Worm (Caenorhabditis elegans): ENCODE data around the gene phlp-2.

The phlp-2 gene

ce11 chrIII:4176109-4176596 lies 33.1 kb upstream of the phlp-2 start, which contains the start of the genes hrde-1 and C16C10.13 (continued):
- peak; percentile 70 for TF ChIP-seq athp-1 (tag; optimal IDR thresholded peaks at IDR 0.05)
- no peak for TF ChIP-seq F57C9.4 (tag; optimal IDR thresholded peaks at IDR 0.05)
- no peak for TF ChIP-seq B0261.1 (tag; optimal IDR thresholded peaks at IDR 0.05)
- no peak for TF ChIP-seq unc-62 (GFP tag; optimal IDR thresholded peaks at IDR 0.05)
- no peak for TF ChIP-seq ceh-58 (GFP tag; IDR thresholded peaks at IDR 0.05)
- peak; percentile 14 for TF ChIP-seq F23B12.7 (tag; optimal IDR thresholded peaks at IDR 0.05; ENCODE audit: insufficient read depth)
- TF ChIP-seq bed-2 (GFP tag; IDR thresholded peaks at IDR 0.05) = no peak
- TF ChIP-seq F10E7.11 (tag; optimal IDR thresholded peaks at IDR 0.05) = no peak
- TF ChIP-seq hrde-1 (tag; optimal IDR thresholded peaks at IDR 0.05; ENCODE audit: borderline replicate concordance) = peak; percentile 98
- no peak for TF ChIP-seq die-1 (tag; optimal IDR thresholded peaks at IDR 0.05)
- no peak for TF ChIP-seq ccch-3 (GFP tag; optimal IDR thresholded peaks at IDR 0.05)
- peak; percentile 91 for TF ChIP-seq snpc-3.4 (tag; optimal IDR thresholded peaks at IDR 0.05)
- TF ChIP-seq lin-26 (GFP tag; IDR thresholded peaks at IDR 0.05) = no peak
- peak; percentile 82 for TF ChIP-seq snpc-1.3 (tag; optimal IDR thresholded peaks at IDR 0.05; ENCODE audit: insufficient read depth)
- no peak for TF ChIP-seq ztf-3 (GFP tag; optimal IDR thresholded peaks at IDR 0.05)
- no peak for TF ChIP-seq rec-8 (tag; optimal IDR thresholded peaks at IDR 0.05)
- TF ChIP-seq mel-28 (tag; optimal IDR thresholded peaks at IDR 0.05; ENCODE audit: borderline replicate concordance) = no peak
- TF ChIP-seq C06A6.2 (GFP tag; conservative IDR thresholded peaks at IDR 0.05) = no peak
- TF ChIP-seq bed-1 (GFP tag; IDR thresholded peaks at IDR 0.05) = no peak
- TF ChIP-seq ceh-40 (GFP tag; IDR thresholded peaks at IDR 0.05) = no peak
- peak; percentile 78 for TF ChIP-seq F33H1.4 (GFP tag; IDR thresholded peaks at IDR 0.05)
- TF ChIP-seq xnd-1 (tag; optimal IDR thresholded peaks at IDR 0.05) = peak; percentile 92
- TF ChIP-seq hlh-12 (tag; optimal IDR thresholded peaks at IDR 0.05) = no peak
- peak; percentile 44; the same call in 1 of the 2 replicates for TF ChIP-seq Y53G8AR.9 (GFP tag; conservative IDR thresholded peaks at IDR 0.05)
- TF ChIP-seq egrh-3 (GFP tag; IDR thresholded peaks at IDR 0.05) = no peak
- no peak for TF ChIP-seq cebp-1 (GFP tag; IDR thresholded peaks at IDR 0.05)
- TF ChIP-seq cebp-1 (tag; optimal IDR thresholded peaks at IDR 0.05) = no peak
- TF ChIP-seq tbp1 (GFP tag; optimal IDR thresholded peaks at IDR 0.05) = peak; percentile 49
- TF ChIP-seq Y95B8A.8 (GFP tag; IDR thresholded peaks at IDR 0.05) = peak; percentile 65; the same call in 1 of the 2 replicates
- TF ChIP-seq lag-1 (GFP tag; IDR thresholded peaks at IDR 0.05) = no peak
- peak; percentile 51 for TF ChIP-seq him-1 (tag; optimal IDR thresholded peaks at IDR 0.05)
- peak; percentile 95 for TF ChIP-seq ceh-91 (GFP tag; IDR thresholded peaks at IDR 0.05)
- no peak for TF ChIP-seq F39B2.1 (GFP tag; IDR thresholded peaks at IDR 0.05)
- TF ChIP-seq efl-1 (GFP tag; optimal IDR thresholded peaks at IDR 0.05) = peak; percentile 97
- no peak for TF ChIP-seq cebp-2 (GFP tag; IDR thresholded peaks at IDR 0.05)
- peak; percentile 66; the same call in 1 of the 2 replicates for TF ChIP-seq C17E4.6 (GFP tag; IDR thresholded peaks at IDR 0.05)
- no peak for TF ChIP-seq mxl-1 (tag; optimal IDR thresholded peaks at IDR 0.05)
- peak; percentile 70 for TF ChIP-seq pbrm-1 (GFP tag; IDR thresholded peaks at IDR 0.05)
- peak; percentile 21 for TF ChIP-seq lsy-27 (tag; optimal IDR thresholded peaks at IDR 0.05; ENCODE audit: borderline replicate concordance, insufficient read depth)
- no peak for TF ChIP-seq Y56A3A.18 (GFP tag; IDR thresholded peaks at IDR 0.05)
- no peak for TF ChIP-seq nhr-90 (tag; optimal IDR thresholded peaks at IDR 0.05)
- peak; percentile 65; the same call in 1 of the 2 replicates for TF ChIP-seq ekl-4 (GFP tag; IDR thresholded peaks at IDR 0.05)
- TF ChIP-seq sea-2 (GFP tag; IDR thresholded peaks at IDR 0.05) = no peak
- TF ChIP-seq madf-3 (GFP tag; IDR thresholded peaks at IDR 0.05) = peak; percentile 87
- no peak for TF ChIP-seq attf-5 (GFP tag; optimal IDR thresholded peaks at IDR 0.05)
- TF ChIP-seq nhr-120 (GFP tag; IDR thresholded peaks at IDR 0.05) = no peak
- peak; percentile 79 for TF ChIP-seq tlf-1 (GFP tag; optimal IDR thresholded peaks at IDR 0.05)
- no peak for TF ChIP-seq F37B4.10 (GFP tag; IDR thresholded peaks at IDR 0.05)
